Fruit fly (Drosophila melanogaster) whole organism, prepupa: ENCODE measurements around the gene Mnt.
A peak's percentile ranks its signal among the peaks of the same experiment; 100 is the strongest.

Experiments
- CG4318 ChIP-seq: fragments of 200-800 bp; sonication (Bioruptor generic); optimal IDR thresholded peaks from 3 replicates; lab custom pipeline; 2017; ENCODE audit warnings: missing biosample characterization, mild to moderate bottlenecking, missing genetic modification characterization
- CG6854 ChIP-seq: fragments of 200-800 bp; sonication (Bioruptor generic); optimal IDR thresholded peaks from 2 replicates; lab custom pipeline; 2017; ENCODE audit warnings: missing biosample characterization, mild to moderate bottlenecking, missing genetic modification characterization
- acj6 ChIP-seq: fragments of 200-800 bp; sonication (Bioruptor generic); optimal IDR thresholded peaks from 3 replicates; lab custom pipeline; 2016; ENCODE audit warnings: missing biosample characterization, missing genetic modification characterization
- fd85E ChIP-seq: fragments of 200-800 bp; sonication (Bioruptor generic); optimal IDR thresholded peaks from 3 replicates; lab custom pipeline; 2016; ENCODE audit warnings: missing biosample characterization, missing genetic modification characterization
- salr ChIP-seq, 2 experiments: fragments of 200-800 bp; sonication (Bioruptor generic); optimal IDR thresholded peaks; 3 replicates each; lab custom pipeline; 2016 to 2018; ENCODE audit warnings: missing biosample characterization in 2 of 2, missing genetic modification characterization in 2 of 2, mild to moderate bottlenecking in 1 of 2

DNA sequence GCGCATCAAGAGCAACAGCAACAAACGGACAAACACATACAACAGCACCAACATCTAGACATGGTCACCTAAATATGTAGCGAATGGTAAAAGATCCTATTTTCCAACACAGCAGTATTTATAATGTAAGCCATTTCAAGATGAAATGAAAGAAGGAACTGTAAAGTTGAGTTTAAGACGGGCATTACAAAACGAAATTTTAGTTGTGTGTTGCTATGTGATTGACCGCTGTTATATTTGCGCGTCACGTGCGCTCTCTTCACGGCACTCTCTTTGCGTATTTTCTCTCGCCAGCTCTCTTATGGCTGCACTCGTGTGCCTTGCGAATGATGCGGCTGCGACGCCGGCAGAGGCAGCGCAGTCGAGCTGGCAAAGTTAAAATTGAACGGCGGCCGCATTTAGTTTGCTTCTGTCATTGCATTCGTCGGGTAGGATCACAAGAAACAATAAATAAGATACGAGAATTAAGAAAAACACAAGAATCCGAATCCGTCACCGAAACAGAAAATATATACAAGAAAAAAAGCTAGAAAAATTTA, 16.3 kb downstream of the Mnt start:
- peak; percentile 62 for TF ChIP-seq CG6854
- TF ChIP-seq acj6 (GFP tag; lab: Kevin White, UChicago) = peak; percentile 80
- peak; percentile 53 to 75 for TF ChIP-seq salr (GFP tag; optimal IDR thresholded peaks at IDR 0.05; lab: Kevin White, UChicago)
- TF ChIP-seq CG4318 (GFP tag; lab: Kevin White, UChicago) = peak; percentile 69
- TF ChIP-seq fd85E (GFP tag; lab: Kevin White, UChicago) = no peak
